Fruit fly (Drosophila melanogaster): ENCODE results near the gene CG45101.

CG45101 gene

DNA sequence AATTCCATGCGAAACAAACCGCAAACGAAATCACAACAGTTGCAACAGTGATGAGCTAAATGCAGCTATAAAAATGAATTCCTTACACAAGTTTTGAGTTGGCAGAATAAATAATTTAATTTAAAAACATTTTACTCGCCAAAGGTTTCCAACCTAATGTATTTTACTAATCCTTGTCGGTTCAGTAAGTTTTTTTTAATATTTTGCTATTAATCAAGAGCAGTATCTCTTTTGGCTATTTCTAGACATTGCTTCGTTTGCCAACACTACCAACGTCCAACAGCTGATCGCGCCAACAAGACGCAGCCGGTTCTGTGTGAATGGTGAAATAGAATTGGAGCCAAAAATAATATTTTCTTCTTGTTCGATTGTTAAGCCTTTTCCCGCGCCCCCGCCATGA lies at the start of gene CG45101, which contains the start of the genes CG32075 and SuUR (continued):
- TF ChIP-seq lbe (GFP tag; optimal IDR thresholded peaks at IDR 0.05) (peak; percentile 73), cg (GFP tag; optimal IDR thresholded peaks at IDR 0.05) (no peak), HLH3B (GFP tag; IDR thresholded peaks at IDR 0.05) (peak; percentile 78), CG11247 (GFP tag; IDR thresholded peaks at IDR 0.05) (peak; percentile 84), CG8944 (GFP tag; optimal IDR thresholded peaks at IDR 0.05) (peak; percentile 84), sisA (GFP tag; IDR thresholded peaks at IDR 0.05) (peak; percentile 92), B-H1 (GFP tag; IDR thresholded peaks at IDR 0.05) (peak; percentile 75), NFAT (GFP tag; IDR thresholded peaks at IDR 0.05) (no peak; the same call in 1 of the 2 replicates), CG12659 (GFP tag; optimal IDR thresholded peaks at IDR 0.05) (peak; percentile 94), CG12219 (GFP tag; optimal IDR thresholded peaks at IDR 0.05) (peak; percentile 57), CG13894 (tag; optimal IDR thresholded peaks at IDR 0.05) (no peak), Doc3 (GFP tag; IDR thresholded peaks at IDR 0.05; ENCODE audit: partially characterized antibody) (no peak), CG4404 (GFP tag; IDR thresholded peaks at IDR 0.05) (peak; percentile 77), HLH54F (GFP tag; optimal IDR thresholded peaks at IDR 0.05) (peak; percentile 92), knrl (GFP tag; IDR thresholded peaks at IDR 0.05; ENCODE audit: partially characterized antibody) (peak; percentile 24; the same call in 1 of the 3 replicates), pnt (GFP tag; optimal IDR thresholded peaks at IDR 0.05) (peak; percentile 82), CG10959 (GFP tag; IDR thresholded peaks at IDR 0.05) (peak; percentile 57), Lim3 (GFP tag; IDR thresholded peaks at IDR 0.05) (no peak), crc (GFP tag; optimal IDR thresholded peaks at IDR 0.05) (peak; percentile 73), CG7928 (GFP tag; optimal IDR thresholded peaks at IDR 0.05) (peak; percentile 41), CG32767 (GFP tag; IDR thresholded peaks at IDR 0.05) (peak; percentile 80), Hsf (GFP tag; optimal IDR thresholded peaks at IDR 0.05) (peak; percentile 94), CG1024 (GFP tag; IDR thresholded peaks at IDR 0.05) (peak; percentile 79), CG16813 (GFP tag; IDR thresholded peaks at IDR 0.05; ENCODE audit: partially characterized antibody) (no peak), btn (GFP tag; optimal IDR thresholded peaks at IDR 0.05) (no peak), CG31224 (GFP tag; IDR thresholded peaks at IDR 0.05) (peak; percentile 74), CG17186 (GFP tag; optimal IDR thresholded peaks at IDR 0.05) (peak; percentile 55), Myb (GFP tag; optimal IDR thresholded peaks at IDR 0.05) (peak; percentile 75), Meics (GFP tag; optimal IDR thresholded peaks at IDR 0.05) (peak; percentile 86), pan (optimal IDR thresholded peaks at IDR 0.05) (no peak), pan (GFP tag; optimal IDR thresholded peaks at IDR 0.05 in 1 of 2, IDR thresholded peaks at IDR 0.05 in 1 of 2) (peak in 1 of 2 experiments; percentile 92), Ptx1 (GFP tag; IDR thresholded peaks at IDR 0.05) (peak; percentile 94), CG42726 (GFP tag; IDR thresholded peaks at IDR 0.05; ENCODE audit: partially characterized antibody) (no peak), nerfin-1 (tag; optimal IDR thresholded peaks at IDR 0.05) (peak; percentile 77), sr (GFP tag; IDR thresholded peaks at IDR 0.05) (no peak), CG1603 (tag; optimal IDR thresholded peaks at IDR 0.05) (peak; percentile 51), dimm (GFP tag; IDR thresholded peaks at IDR 0.05) (0 out of 2 replicates have a peak, but pooled peaks have one; percentile 7), Dad (GFP tag; optimal IDR thresholded peaks at IDR 0.05) (peak; percentile 88), Dip2 (GFP tag; IDR thresholded peaks at IDR 0.05) (no peak), CG11695 (GFP tag; IDR thresholded peaks at IDR 0.05) (peak; percentile 78), sens (GFP tag) (peak; percentile 99), usp (GFP tag; optimal IDR thresholded peaks at IDR 0.05) (no peak), luna (GFP tag; optimal IDR thresholded peaks at IDR 0.05) (peak; percentile 88), CG10462 (GFP tag; optimal IDR thresholded peaks at IDR 0.05) (peak; percentile 76), bigmax (GFP tag; optimal IDR thresholded peaks at IDR 0.05) (no peak), CG7357 (GFP tag; IDR thresholded peaks at IDR 0.05) (peak; percentile 64; the same call in 1 of the 3 replicates), cwo (GFP tag; optimal IDR thresholded peaks at IDR 0.05) (peak; percentile 64), CG17359 (tag; optimal IDR thresholded peaks at IDR 0.05) (peak; percentile 85), Hr78 (GFP tag; optimal IDR thresholded peaks at IDR 0.05) (no peak), zfh1 (GFP tag; IDR thresholded peaks at IDR 0.05) (peak; percentile 92), CG10209 (GFP tag; optimal IDR thresholded peaks at IDR 0.05) (peak; percentile 85), CG10366 (GFP tag; IDR thresholded peaks at IDR 0.05) (peak; percentile 89)

Data from whole organism, embryonic.